Worm (Caenorhabditis elegans) whole organism, L1 larva: ENCODE results near the gene C08E8.11.

Experiments
- C04F5.9 ChIP-seq: sonication (generic microtip); optimal IDR thresholded peaks from 2 replicates; lab custom pipeline; 2016; ENCODE audit warnings: missing genetic modification characterization, missing compliant biosample characterization
- C16A3.4 ChIP-seq: fragments of 150-350 bp; optimal IDR thresholded peaks from 2 replicates; lab custom pipeline; 2014; ENCODE audit warnings: missing biosample characterization, missing genetic modification characterization
- C34B4.2 ChIP-seq: sonication (generic microtip); optimal IDR thresholded peaks from 2 replicates; lab custom pipeline; 2017; ENCODE audit warnings: mild to moderate bottlenecking, missing genetic modification characterization, missing compliant biosample characterization
- aha-1 ChIP-seq: fragments of 150-350 bp; optimal IDR thresholded peaks from 2 replicates; lab custom pipeline; 2014; ENCODE audit warnings: missing biosample characterization, missing genetic modification characterization
- aly-2 ChIP-seq: fragments of 150-350 bp; optimal IDR thresholded peaks from 2 replicates; lab custom pipeline; 2014; ENCODE audit warnings: missing biosample characterization, missing genetic modification characterization
- ceh-82 ChIP-seq, 3 experiments: fragments of 150-350 bp in 1 of 3; sonication (generic microtip) in 2 of 3; optimal IDR thresholded peaks; 2 replicates each; lab custom pipeline; 2014 to 2017; ENCODE audit warnings: missing biosample characterization in 3 of 3, missing genetic modification characterization in 3 of 3
- ceh-88 ChIP-seq: fragments of 200-800 bp; sonication (Bioruptor generic); IDR thresholded peaks from 2 replicates; pipeline ENCODE4 v1.3.6; 2022; ENCODE audit warnings: missing genetic modification characterization, missing compliant biosample characterization
- ces-1 ChIP-seq: fragments of 150-350 bp; optimal IDR thresholded peaks from 2 replicates; lab custom pipeline; 2014; ENCODE audit warnings: missing biosample characterization, missing genetic modification reagents, missing genetic modification characterization
- dpl-1 ChIP-seq, 3 experiments: fragments of 150-350 bp in 2 of 3; sonication (generic microtip) in 1 of 3; optimal IDR thresholded peaks; 2 replicates each; lab custom pipeline; 2014 to 2017; ENCODE audit warnings: missing biosample characterization in 3 of 3, missing genetic modification characterization in 3 of 3, missing genetic modification reagents in 3 of 3
- efl-1 ChIP-seq, 4 experiments: fragments of 150-350 bp; optimal IDR thresholded peaks in 3 of 4; peaks in 1 of 4; 1 replicate in 1 of 4; 2 replicates in 3 of 4; lab custom pipeline; 2014; ENCODE audit warnings: missing biosample characterization in 2 of 4, missing genetic modification characterization in 2 of 4, missing genetic modification reagents in 2 of 4
- efl-3 ChIP-seq: fragments of 200-800 bp; sonication (Bioruptor generic); optimal IDR thresholded peaks from 2 replicates; lab custom pipeline; 2018; ENCODE audit warnings: mild to moderate bottlenecking, missing genetic modification characterization, missing compliant biosample characterization
- elt-2 ChIP-seq: sonication (generic microtip); optimal IDR thresholded peaks from 2 replicates; lab custom pipeline; 2016; ENCODE audit warnings: missing genetic modification characterization, mild to moderate bottlenecking, inconsistent platforms, missing compliant biosample characterization, missing genetic modification reagents
- fkh-4 ChIP-seq: sonication (generic microtip); optimal IDR thresholded peaks from 2 replicates; lab custom pipeline; 2016; ENCODE audit warnings: missing compliant biosample characterization, missing genetic modification characterization, borderline replicate concordance
- fos-1 ChIP-seq: fragments of 150-350 bp; optimal IDR thresholded peaks from 2 replicates; lab custom pipeline; 2014; ENCODE audit warnings: missing biosample characterization, missing genetic modification characterization
- hlh-17 ChIP-seq: fragments of 200-800 bp; sonication (Bioruptor generic); optimal IDR thresholded peaks from 2 replicates; lab custom pipeline; 2018; ENCODE audit warnings: missing genetic modification characterization, mild to moderate bottlenecking, missing compliant biosample characterization, moderate library complexity, borderline replicate concordance
- hlh-4 ChIP-seq: sonication (generic microtip); optimal IDR thresholded peaks from 2 replicates; lab custom pipeline; 2016; ENCODE audit warnings: mild to moderate bottlenecking, missing genetic modification characterization, missing compliant biosample characterization
- irx-1 ChIP-seq: sonication (generic microtip); optimal IDR thresholded peaks from 2 replicates; lab custom pipeline; 2016; ENCODE audit warnings: missing genetic modification characterization, missing compliant biosample characterization
- isw-1 ChIP-seq: fragments of 200-800 bp; sonication (Bioruptor generic); IDR thresholded peaks from 2 replicates; pipeline ENCODE4 v1.3.6; 2022; ENCODE audit warnings: missing genetic modification characterization, missing compliant biosample characterization
- lin-35 ChIP-seq, 2 experiments: fragments of 150-350 bp; optimal IDR thresholded peaks; 2 replicates each; lab custom pipeline; 2014; ENCODE audit warnings: missing biosample characterization in 2 of 2, missing genetic modification characterization in 2 of 2, missing genetic modification reagents in 2 of 2
- mef-2 ChIP-seq: fragments of 150-350 bp; optimal IDR thresholded peaks from 2 replicates; lab custom pipeline; 2014; ENCODE audit warnings: missing biosample characterization, missing genetic modification characterization
- nhr-11 ChIP-seq: fragments of 150-350 bp; optimal IDR thresholded peaks from 2 replicates; lab custom pipeline; 2014; ENCODE audit warnings: missing biosample characterization, missing genetic modification characterization
- nhr-12 ChIP-seq: sonication (generic microtip); optimal IDR thresholded peaks from 2 replicates; lab custom pipeline; 2017; ENCODE audit warnings: missing biosample characterization, missing genetic modification characterization
- nhr-19 ChIP-seq: fragments of 200-800 bp; sonication (Bioruptor generic); conservative IDR thresholded peaks from 2 replicates; pipeline ENCODE4 v1.3.6; 2022; ENCODE audit warnings: missing genetic modification characterization, missing compliant biosample characterization
- nhr-237 ChIP-seq: fragments of 150-350 bp; optimal IDR thresholded peaks from 2 replicates; lab custom pipeline; 2014; ENCODE audit warnings: missing biosample characterization, missing genetic modification characterization
- nhr-76 ChIP-seq: sonication (generic microtip); optimal IDR thresholded peaks from 2 replicates; lab custom pipeline; 2017; ENCODE audit warnings: missing biosample characterization, missing genetic modification characterization
- nhr-77 ChIP-seq: fragments of 150-350 bp; optimal IDR thresholded peaks from 2 replicates; lab custom pipeline; 2014; ENCODE audit warnings: missing biosample characterization, missing genetic modification characterization
- nhr-84 ChIP-seq: sonication (generic microtip); optimal IDR thresholded peaks from 2 replicates; lab custom pipeline; 2017; ENCODE audit warnings: missing biosample characterization, missing genetic modification characterization
- nhr-90 ChIP-seq: sonication (generic microtip); optimal IDR thresholded peaks from 2 replicates; lab custom pipeline; 2016; ENCODE audit warnings: mild to moderate bottlenecking, missing genetic modification characterization, missing compliant biosample characterization; ENCODE audit not compliant: poor library complexity
- pax-3 ChIP-seq: fragments of 200-800 bp; sonication (Bioruptor generic); optimal IDR thresholded peaks from 2 replicates; lab custom pipeline; 2018; ENCODE audit warnings: mild to moderate bottlenecking, missing genetic modification characterization, moderate library complexity, missing compliant biosample characterization
- pqm-1 ChIP-seq: sonication (generic microtip); optimal IDR thresholded peaks from 3 replicates; lab custom pipeline; 2017; ENCODE audit warnings: missing biosample characterization, missing genetic modification characterization
- rnt-1 ChIP-seq: sonication (generic microtip); optimal IDR thresholded peaks from 2 replicates; lab custom pipeline; 2016; ENCODE audit warnings: mild to moderate bottlenecking, missing genetic modification characterization, moderate library complexity, missing compliant biosample characterization
- skn-1 ChIP-seq: fragments of 150-350 bp; optimal IDR thresholded peaks from 2 replicates; lab custom pipeline; 2014; ENCODE audit warnings: missing biosample characterization, missing genetic modification characterization
- snpc-4 ChIP-seq: fragments of 150-350 bp; optimal IDR thresholded peaks from 2 replicates; lab custom pipeline; 2014; ENCODE audit warnings: missing biosample characterization, missing genetic modification characterization
- snu-23 ChIP-seq: sonication (generic microtip); optimal IDR thresholded peaks from 2 replicates; lab custom pipeline; 2016; ENCODE audit warnings: missing genetic modification characterization, missing compliant biosample characterization
- sptf-1 ChIP-seq: fragments of 150-350 bp; optimal IDR thresholded peaks from 2 replicates; lab custom pipeline; 2014; ENCODE audit warnings: missing biosample characterization, missing genetic modification characterization
- swsn-7 ChIP-seq: sonication (generic microtip); optimal IDR thresholded peaks from 2 replicates; lab custom pipeline; 2016; ENCODE audit warnings: missing genetic modification characterization, missing compliant biosample characterization
- unc-130 ChIP-seq: fragments of 150-350 bp; optimal IDR thresholded peaks from 2 replicates; lab custom pipeline; 2017; ENCODE audit warnings: missing biosample characterization, missing genetic modification characterization, inconsistent platforms
- unc-86 ChIP-seq: sonication (generic microtip); optimal IDR thresholded peaks from 2 replicates; lab custom pipeline; 2016; ENCODE audit warnings: missing genetic modification characterization, missing compliant biosample characterization
- xbp-1 ChIP-seq: sonication (generic microtip); optimal IDR thresholded peaks from 2 replicates; lab custom pipeline; 2016; ENCODE audit warnings: missing genetic modification characterization, missing compliant biosample characterization
- zag-1 ChIP-seq: fragments of 150-350 bp; optimal IDR thresholded peaks from 2 replicates; lab custom pipeline; 2014; ENCODE audit warnings: missing biosample characterization, missing genetic modification characterization
- zip-4 ChIP-seq: fragments of 200-800 bp; sonication (Bioruptor generic); optimal IDR thresholded peaks from 2 replicates; lab custom pipeline; 2018; ENCODE audit warnings: mild to moderate bottlenecking, missing genetic modification characterization, moderate library complexity, missing compliant biosample characterization
- ztf-11 ChIP-seq, 2 experiments: sonication (generic microtip); optimal IDR thresholded peaks; 2 replicates each; lab custom pipeline; 2016 to 2017; ENCODE audit warnings: missing genetic modification characterization in 2 of 2, missing biosample characterization in 1 of 2, missing compliant biosample characterization in 1 of 2

C08E8.11 gene

ce11 chrV:18374194-18374593 lies 23.4 kb downstream of the C08E8.11 start, which contains the start of gene Y51A2B.2:
Gene Y51A2B.2, plus strand, starts transcription at chrV:18374494.
- TF ChIP-seq pax-3 (tag; lab: Kevin White, UChicago) (no peak), ceh-88 (no peak), nhr-12 (no peak), xbp-1 (tag; lab: Kevin White, UChicago) (no peak), zag-1 (tag; lab: Kevin White, UChicago) (no peak), ces-1 (no peak), nhr-77 (no peak), nhr-90 (tag; lab: Kevin White, UChicago) (no peak), nhr-19 (GFP tag; lab: Robert Waterston, UW) (no peak)

DNA sequence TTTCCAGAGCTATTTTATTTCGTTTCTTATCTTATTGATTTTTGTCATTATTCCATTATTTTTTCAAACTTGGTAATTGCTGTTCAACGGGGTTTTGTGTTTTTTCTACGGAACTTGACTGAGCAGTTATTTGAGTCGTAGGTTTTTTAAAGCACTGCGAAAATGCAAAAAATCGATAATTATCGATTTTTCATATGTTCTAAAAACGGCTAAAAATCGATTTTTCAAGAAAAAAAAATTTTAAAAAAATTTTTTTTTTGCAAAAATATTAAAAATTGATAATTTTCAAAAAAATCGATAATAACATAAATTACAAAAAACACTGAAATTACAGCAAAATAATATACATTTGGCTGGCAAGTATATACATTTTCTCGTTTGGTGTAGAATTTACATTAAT lies 24.7 kb downstream of the C08E8.11 start:
- TF ChIP-seq rnt-1 (tag; lab: Kevin White, UChicago) (no peak), swsn-7 (tag; lab: Kevin White, UChicago) (no peak), nhr-76 (tag; lab: Kevin White, UChicago) (no peak), nhr-84 (tag; lab: Kevin White, UChicago) (no peak), snpc-4 (tag; lab: Kevin White, UChicago) (no peak), C16A3.4 (tag; lab: Kevin White, UChicago) (no peak), ztf-11 (tag; optimal IDR thresholded peaks at IDR 0.05; lab: Kevin White, UChicago) (no peak), snu-23 (GFP tag; lab: Kevin White, UChicago) (no peak), nhr-12 (no peak), unc-86 (no peak), sptf-1 (tag; lab: Kevin White, UChicago) (no peak), C34B4.2 (tag; lab: Kevin White, UChicago) (no peak), pax-3 (tag; lab: Kevin White, UChicago) (no peak), lin-35 (GFP tag; optimal IDR thresholded peaks at IDR 0.05; lab: Kevin White, UChicago) (no peak), pqm-1 (tag; lab: Kevin White, UChicago) (no peak), nhr-90 (tag; lab: Kevin White, UChicago) (no peak), nhr-11 (tag; lab: Kevin White, UChicago) (no peak), hlh-4 (tag; lab: Kevin White, UChicago) (no peak)

ce11 chrV:18378819-18379218 lies 28.0 kb downstream of the C08E8.11 start, which contains the start of gene Y51A2B.8:
Gene Y51A2B.8, plus strand, starts transcription at chrV:18379119.
- TF ChIP-seq fkh-4 (tag; lab: Kevin White, UChicago) (no peak), efl-3 (GFP tag; lab: Kevin White, UChicago) (no peak), mef-2 (no peak), xbp-1 (tag; lab: Kevin White, UChicago) (no peak), nhr-12 (no peak)

DNA sequence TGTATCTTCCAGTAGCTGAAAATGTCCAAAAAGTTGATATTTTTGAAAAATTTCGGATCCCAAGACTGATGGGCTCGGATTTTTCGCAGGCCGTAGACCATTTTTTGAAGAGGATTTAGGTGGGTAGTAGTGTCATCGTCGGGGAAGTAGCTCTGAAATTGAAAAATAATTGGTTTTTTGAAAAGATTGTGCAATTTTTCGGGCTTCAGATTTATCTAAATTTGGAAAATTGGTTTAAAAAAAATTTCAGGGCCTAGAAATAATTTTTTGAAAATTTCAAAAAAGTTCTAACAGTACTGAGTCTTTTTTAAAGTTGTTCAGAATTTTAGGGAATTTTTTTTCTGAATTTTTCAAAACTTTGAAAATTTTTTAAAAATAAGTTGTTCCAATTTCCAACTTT lies 31.8 kb downstream of the C08E8.11 start, which contains the start of gene nhr-288:
nhr-288 (minus strand) TSS at position 101 of the 400 bp plus-strand sequence.
- TF ChIP-seq hlh-17 (GFP tag; lab: Kevin White, UChicago): no peak
- no peak for TF ChIP-seq nhr-19 (GFP tag; lab: Robert Waterston, UW)
- no peak for TF ChIP-seq ceh-82 (tag; optimal IDR thresholded peaks at IDR 0.05; lab: Kevin White, UChicago)
- no peak for TF ChIP-seq elt-2
- no peak for TF ChIP-seq zip-4
- no peak for TF ChIP-seq ceh-88
- no peak for TF ChIP-seq aha-1
- TF ChIP-seq snpc-4 (tag; lab: Kevin White, UChicago): no peak
- no peak for TF ChIP-seq swsn-7 (tag; lab: Kevin White, UChicago)
- no peak for TF ChIP-seq irx-1 (tag; lab: Kevin White, UChicago)
- TF ChIP-seq unc-86: no peak
- TF ChIP-seq C04F5.9: no peak
- TF ChIP-seq fos-1 (tag; lab: Kevin White, UChicago): no peak

DNA sequence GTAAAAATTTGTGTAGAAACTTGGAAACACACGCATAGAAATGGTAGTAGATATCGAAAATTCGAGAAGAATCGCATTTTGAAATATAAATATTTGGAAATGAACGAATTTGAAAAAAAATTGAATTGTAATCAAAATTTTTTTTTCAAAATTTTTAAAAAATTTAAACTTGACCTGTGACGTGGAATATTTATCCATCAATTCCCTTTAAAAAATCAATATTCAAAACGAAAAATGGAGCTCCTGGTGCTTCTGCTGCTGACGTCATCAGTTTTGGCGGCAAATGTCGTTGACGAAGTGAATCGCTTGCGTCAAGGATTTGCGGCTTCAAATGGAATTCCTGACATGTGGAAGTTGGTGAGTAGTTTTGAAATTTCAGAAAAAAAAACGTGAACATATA lies 38.2 kb downstream of the C08E8.11 start, which contains the start of the genes Y51A2B.4 and Y51A2B.5:
Y51A2B.4 (minus strand) TSS at position 101 of the 400 bp plus-strand sequence.
Y51A2B.5 (plus strand) TSS at position 232 of the 400 bp plus-strand sequence.
- TF ChIP-seq ces-1 (no peak), nhr-237 (tag; lab: Kevin White, UChicago) (no peak), dpl-1 (GFP tag; optimal IDR thresholded peaks at IDR 0.05; lab: Kevin White, UChicago) (no peak), skn-1 (tag; lab: Kevin White, UChicago) (no peak), aly-2 (tag; lab: Kevin White, UChicago) (no peak), isw-1 (GFP tag; lab: Robert Waterston, UW) (no peak), nhr-84 (tag; lab: Kevin White, UChicago) (no peak), unc-130 (no peak), mef-2 (no peak), aha-1 (no peak), efl-1 (optimal IDR thresholded peaks at IDR 0.05; lab: Kevin White, UChicago) (no peak), efl-1 (GFP tag; optimal IDR thresholded peaks at IDR 0.05 in 1 of 2; lab: Kevin White, UChicago) (no peak)
- TF ChIP-seq, all 84 proteins: peak for 0
